Fruit fly (Drosophila melanogaster): ENCODE measurements around the gene CG32024.
A peak's percentile ranks its signal among the peaks of the same experiment; 100 is the strongest.

Gene CG32024

DNA sequence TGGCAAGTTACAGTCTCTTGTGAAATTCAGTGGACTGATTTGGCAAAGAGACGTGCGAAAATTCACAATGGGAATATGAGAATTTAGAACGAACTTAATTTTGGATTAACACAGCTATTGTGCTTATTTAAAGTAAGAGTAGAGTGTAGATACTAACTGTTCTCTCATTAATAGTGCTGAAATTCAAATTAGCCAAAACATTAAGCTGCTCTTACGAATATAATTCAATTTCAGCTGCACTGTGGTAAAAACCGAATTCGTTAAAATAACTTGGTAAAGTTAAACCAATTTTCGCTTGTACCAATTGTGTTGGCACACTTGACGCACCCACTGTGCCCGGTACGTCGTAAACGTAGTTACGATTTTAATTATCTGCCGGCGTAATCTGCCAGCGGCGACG, 39.5 kb upstream of the CG32024 start (continued):
- peak; percentile 64 for TF ChIP-seq CG11504 (tag; optimal IDR thresholded peaks at IDR 0.05)
- no peak for TF ChIP-seq HLH4C (GFP tag; IDR thresholded peaks at IDR 0.05; ENCODE audit: partially characterized antibody)
- peak; percentile 44 for TF ChIP-seq lab (GFP tag; optimal IDR thresholded peaks at IDR 0.05)
- TF ChIP-seq Mes4 (GFP tag; optimal IDR thresholded peaks at IDR 0.05), result no peak
- TF ChIP-seq CG18764 (GFP tag; optimal IDR thresholded peaks at IDR 0.05), result no peak
- peak; percentile 35 for TF ChIP-seq Fer3 (tag; optimal IDR thresholded peaks at IDR 0.05)
- peak; percentile 72 for TF ChIP-seq CG7839 (tag; optimal IDR thresholded peaks at IDR 0.05)
- no peak for TF ChIP-seq tup (GFP tag; optimal IDR thresholded peaks at IDR 0.05)
- TF ChIP-seq Taf1 (GFP tag; IDR thresholded peaks at IDR 0.05), result no peak
- peak; percentile 67 for TF ChIP-seq CoRest (tag; optimal IDR thresholded peaks at IDR 0.05)
- no peak for TF ChIP-seq sens-2 (GFP tag; IDR thresholded peaks at IDR 0.05)
- peak; percentile 46 for TF ChIP-seq fu2 (GFP tag; optimal IDR thresholded peaks at IDR 0.05)
- TF ChIP-seq fd96Cb (tag; optimal IDR thresholded peaks at IDR 0.05), result no peak
- TF ChIP-seq CG7556 (GFP tag; optimal IDR thresholded peaks at IDR 0.05), result peak; percentile 64
- no peak for TF ChIP-seq ap (GFP tag; IDR thresholded peaks at IDR 0.05)
- TF ChIP-seq ara (GFP tag; IDR thresholded peaks at IDR 0.05), result no peak
- TF ChIP-seq CG12071 (GFP tag; optimal IDR thresholded peaks at IDR 0.05), result peak; percentile 12
- peak; percentile 42 for TF ChIP-seq pho (GFP tag; optimal IDR thresholded peaks at IDR 0.05)
- TF ChIP-seq GATAe (GFP tag; conservative IDR thresholded peaks at IDR 0.05), result 0 out of 2 replicates have a peak, but pooled peaks have one; percentile 27
- no peak for TF ChIP-seq pzg (GFP tag; optimal IDR thresholded peaks at IDR 0.05)
- TF ChIP-seq Awh (GFP tag; IDR thresholded peaks at IDR 0.05), result no peak
- TF ChIP-seq klu (GFP tag; IDR thresholded peaks at IDR 0.05), result no peak
- peak; percentile 70 for TF ChIP-seq CG9437 (GFP tag; optimal IDR thresholded peaks at IDR 0.05)
- no peak for TF ChIP-seq Xrp1 (GFP tag; IDR thresholded peaks at IDR 0.05)
- no peak for TF ChIP-seq abd-A (tag; optimal IDR thresholded peaks at IDR 0.05)
- TF ChIP-seq CG42726 (GFP tag; IDR thresholded peaks at IDR 0.05; ENCODE audit: partially characterized antibody), result no peak
- TF ChIP-seq Opbp (GFP tag; IDR thresholded peaks at IDR 0.05; ENCODE audit: partially characterized antibody), result no peak
- no peak for TF ChIP-seq CG11093 (GFP tag; IDR thresholded peaks at IDR 0.05)
- TF ChIP-seq CG14014 (GFP tag; IDR thresholded peaks at IDR 0.05), result no peak; the same call in 1 of the 2 replicates
- TF ChIP-seq CG18476 (GFP tag; optimal IDR thresholded peaks at IDR 0.05), result peak; percentile 24
- TF ChIP-seq CG17186 (GFP tag; optimal IDR thresholded peaks at IDR 0.05), result no peak
- TF ChIP-seq fd64A (GFP tag; optimal IDR thresholded peaks at IDR 0.05), result no peak
- no peak for TF ChIP-seq pb (GFP tag; optimal IDR thresholded peaks at IDR 0.05)
- peak; percentile 27 for TF ChIP-seq CG15514 (GFP tag; optimal IDR thresholded peaks at IDR 0.05)
- TF ChIP-seq gcm (GFP tag; optimal IDR thresholded peaks at IDR 0.05), result no peak
- TF ChIP-seq CG18599 (GFP tag; optimal IDR thresholded peaks at IDR 0.05), result peak; percentile 78
- no peak for TF ChIP-seq Doc2 (GFP tag; IDR thresholded peaks at IDR 0.05)
- TF ChIP-seq B-H2 (GFP tag; optimal IDR thresholded peaks at IDR 0.05), result no peak
- TF ChIP-seq Nf-YA (GFP tag; IDR thresholded peaks at IDR 0.05), result no peak
- TF ChIP-seq Sox102F (GFP tag; optimal IDR thresholded peaks at IDR 0.05), result peak; percentile 21
- TF ChIP-seq trem (tag; optimal IDR thresholded peaks at IDR 0.05), result no peak
- TF ChIP-seq CG10654 (GFP tag; optimal IDR thresholded peaks at IDR 0.05), result no peak
- TF ChIP-seq CrebB (tag; optimal IDR thresholded peaks at IDR 0.05), result no peak
- TF ChIP-seq CG15601 (tag; optimal IDR thresholded peaks at IDR 0.05), result no peak
- TF ChIP-seq Dek (tag; optimal IDR thresholded peaks at IDR 0.05), result no peak
- TF ChIP-seq Ravus (GFP tag; IDR thresholded peaks at IDR 0.05), result no peak
- no peak for TF ChIP-seq CG11247 (GFP tag; IDR thresholded peaks at IDR 0.05)
- TF ChIP-seq CG1647 (GFP tag; optimal IDR thresholded peaks at IDR 0.05), result no peak
- TF ChIP-seq CG7963 (GFP tag; IDR thresholded peaks at IDR 0.05; ENCODE audit: partially characterized antibody), result no peak
- TF ChIP-seq CG9215 (GFP tag; IDR thresholded peaks at IDR 0.05), result peak; percentile 62
- peak; percentile 23 for TF ChIP-seq CG9817 (tag; optimal IDR thresholded peaks at IDR 0.05)

Data from whole organism, embryonic.